Fruit fly (Drosophila melanogaster): Measurements from ENCODE around the gene Blos3.

The Blos3 gene

dm6 chr3L:18897459-18898085 lies 27.5 kb downstream of the Blos3 start (continued):
- TF ChIP-seq nom (GFP tag; optimal IDR thresholded peaks at IDR 0.05), result peak; percentile 12
- TF ChIP-seq CG1024 (GFP tag; IDR thresholded peaks at IDR 0.05), result no peak
- 0 out of 2 replicates have a peak, but pooled peaks have one; percentile 11 for TF ChIP-seq CG17612 (GFP tag; IDR thresholded peaks at IDR 0.05)
- no peak for TF ChIP-seq CG16863 (GFP tag; optimal IDR thresholded peaks at IDR 0.05)
- no peak for TF ChIP-seq CG4360 (GFP tag; IDR thresholded peaks at IDR 0.05)
- TF ChIP-seq sens (GFP tag), result peak; percentile 12
- no peak for TF ChIP-seq maf-S (GFP tag; optimal IDR thresholded peaks at IDR 0.05)
- no peak for TF ChIP-seq ERR (GFP tag; optimal IDR thresholded peaks at IDR 0.05)
- peak in 1 of 2 experiments; percentile 97 for TF ChIP-seq Pdp1 (GFP tag; optimal IDR thresholded peaks at IDR 0.05)
- no peak for TF ChIP-seq CG3163 (GFP tag; optimal IDR thresholded peaks at IDR 0.05)
- peak; percentile 32 for TF ChIP-seq kni (GFP tag; optimal IDR thresholded peaks at IDR 0.05)
- no peak for TF ChIP-seq CG12769 (tag; optimal IDR thresholded peaks at IDR 0.05)
- no peak for TF ChIP-seq CG10979 (tag; optimal IDR thresholded peaks at IDR 0.05)
- TF ChIP-seq CG3995 (GFP tag; optimal IDR thresholded peaks at IDR 0.05), result no peak
- TF ChIP-seq GATAe (GFP tag; conservative IDR thresholded peaks at IDR 0.05), result peak; percentile 44; the same call in 1 of the 2 replicates
- TF ChIP-seq CTCF (GFP tag; optimal IDR thresholded peaks at IDR 0.05), result no peak
- TF ChIP-seq CG1602 (GFP tag; optimal IDR thresholded peaks at IDR 0.05), result no peak
- TF ChIP-seq CG10267 (tag; optimal IDR thresholded peaks at IDR 0.05), result no peak
- no peak for TF ChIP-seq emc (GFP tag; optimal IDR thresholded peaks at IDR 0.05)
- TF ChIP-seq slbo (GFP tag; IDR thresholded peaks at IDR 0.05), result no peak
- no peak for TF ChIP-seq CG9215 (GFP tag; IDR thresholded peaks at IDR 0.05)
- no peak for TF ChIP-seq Hr51 (GFP tag; optimal IDR thresholded peaks at IDR 0.05)
- TF ChIP-seq CG4404 (GFP tag; IDR thresholded peaks at IDR 0.05), result no peak
- no peak for TF ChIP-seq CG32772 (GFP tag; IDR thresholded peaks at IDR 0.05)

DNA sequence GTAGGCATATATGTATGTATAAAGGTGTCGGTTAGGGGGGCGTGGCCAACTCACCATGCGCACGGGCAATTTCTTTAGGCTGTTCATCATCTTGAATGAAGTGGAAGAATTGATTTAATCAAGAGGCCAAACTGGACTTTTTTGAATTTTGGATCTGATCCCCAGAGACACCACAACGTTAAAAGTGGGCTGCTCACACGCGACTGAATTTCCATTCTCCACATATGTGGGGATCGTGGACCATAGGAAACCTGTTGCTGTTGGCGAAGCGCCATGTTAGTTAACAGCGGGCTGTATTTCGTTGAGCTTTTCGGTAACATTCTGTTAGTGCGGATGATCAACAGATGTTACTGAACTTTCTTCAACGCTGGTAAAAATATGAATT lies 28.1 kb downstream of the Blos3 start, which contains the start of gene CG3902:
CG3902 (minus strand) TSS at position 208 of the 385 bp plus-strand sequence.
- TF ChIP-seq Eip74EF (GFP tag; optimal IDR thresholded peaks at IDR 0.05) (peak in 1 of 2 experiments; percentile 19), Dbx (GFP tag; IDR thresholded peaks at IDR 0.05) (peak; percentile 36; the same call in 1 of the 3 replicates), exex (tag; optimal IDR thresholded peaks at IDR 0.05) (no peak), Asciz (GFP tag; optimal IDR thresholded peaks at IDR 0.05) (no peak), pfk (GFP tag; optimal IDR thresholded peaks at IDR 0.05) (no peak), klu (GFP tag; IDR thresholded peaks at IDR 0.05) (no peak), Doc3 (GFP tag; IDR thresholded peaks at IDR 0.05; ENCODE audit: partially characterized antibody) (no peak), CG31441 (GFP tag; IDR thresholded peaks at IDR 0.05) (no peak), Atf6 (GFP tag; IDR thresholded peaks at IDR 0.05) (peak; percentile 60; the same call in 1 of the 2 replicates), Chrac-16 (GFP tag; optimal IDR thresholded peaks at IDR 0.05) (no peak), NfI (GFP tag; optimal IDR thresholded peaks at IDR 0.05) (peak; percentile 3), CG31224 (GFP tag; IDR thresholded peaks at IDR 0.05) (0 out of 2 replicates have a peak, but pooled peaks have one; percentile 10), Awh (GFP tag; IDR thresholded peaks at IDR 0.05) (peak; percentile 31; the same call in 1 of the 2 replicates), disco-r (GFP tag; optimal IDR thresholded peaks at IDR 0.05) (no peak), CG32532 (GFP tag; IDR thresholded peaks at IDR 0.05) (peak; percentile 48; the same call in 1 of the 2 replicates), Hmx (GFP tag; optimal IDR thresholded peaks at IDR 0.05) (no peak), CG12219 (GFP tag; optimal IDR thresholded peaks at IDR 0.05) (peak; percentile 1), CG3281 (GFP tag; optimal IDR thresholded peaks at IDR 0.05) (peak; percentile 16), kah (GFP tag; optimal IDR thresholded peaks at IDR 0.05) (peak; percentile 98), MTF-1 (GFP tag; optimal IDR thresholded peaks at IDR 0.05; ENCODE audit: borderline replicate concordance) (no peak), PHDP (tag; optimal IDR thresholded peaks at IDR 0.05) (peak; percentile 39), Adf1 (GFP tag; IDR thresholded peaks at IDR 0.05) (peak; percentile 22; the same call in 1 of the 2 replicates), nerfin-1 (tag; optimal IDR thresholded peaks at IDR 0.05) (peak; percentile 6), chinmo (GFP tag; IDR thresholded peaks at IDR 0.05; ENCODE audit: partially characterized antibody) (peak; percentile 89; the same call in 2 of the 4 replicates), B-H2 (GFP tag; optimal IDR thresholded peaks at IDR 0.05) (peak; percentile 71), CG9727 (GFP tag; optimal IDR thresholded peaks at IDR 0.05) (no peak), CG2120 (GFP tag; optimal IDR thresholded peaks at IDR 0.05) (peak; percentile 3)
